Worm (Caenorhabditis elegans) whole organism, L1 larva: ENCODE results near the gene smg-3.

Source experiments
- C04F5.9 ChIP-seq: sonication (generic microtip); optimal IDR thresholded peaks from 2 replicates; lab custom pipeline; 2016; ENCODE audit warnings: missing genetic modification characterization, missing compliant biosample characterization
- C34B4.2 ChIP-seq: sonication (generic microtip); optimal IDR thresholded peaks from 2 replicates; lab custom pipeline; 2017; ENCODE audit warnings: mild to moderate bottlenecking, missing genetic modification characterization, missing compliant biosample characterization
- alr-1 ChIP-seq: fragments of 200-800 bp; sonication (Bioruptor generic); optimal IDR thresholded peaks from 2 replicates; lab custom pipeline; 2018; ENCODE audit warnings: borderline replicate concordance, mild to moderate bottlenecking, missing genetic modification characterization, missing compliant biosample characterization
- ama-1 ChIP-seq: fragments of 150-350 bp; optimal IDR thresholded peaks from 2 replicates; lab custom pipeline; 2014
- ceh-63 ChIP-seq: fragments of 200-800 bp; sonication (Bioruptor generic); optimal IDR thresholded peaks from 2 replicates; lab custom pipeline; 2018; ENCODE audit warnings: mild to moderate bottlenecking, missing genetic modification characterization, missing compliant biosample characterization
- ceh-8 ChIP-seq: fragments of 200-800 bp; sonication (Bioruptor generic); optimal IDR thresholded peaks from 2 replicates; lab custom pipeline; 2018; ENCODE audit warnings: mild to moderate bottlenecking, missing genetic modification characterization, moderate library complexity, missing compliant biosample characterization
- ceh-82 ChIP-seq, 3 experiments: fragments of 150-350 bp in 1 of 3; sonication (generic microtip) in 2 of 3; optimal IDR thresholded peaks; 2 replicates each; lab custom pipeline; 2014 to 2017; ENCODE audit warnings: missing biosample characterization in 3 of 3, missing genetic modification characterization in 3 of 3
- ceh-88 ChIP-seq: fragments of 200-800 bp; sonication (Bioruptor generic); IDR thresholded peaks from 2 replicates; pipeline ENCODE4 v1.3.6; 2022; ENCODE audit warnings: missing genetic modification characterization, missing compliant biosample characterization
- dpl-1 ChIP-seq, 3 experiments: fragments of 150-350 bp in 2 of 3; sonication (generic microtip) in 1 of 3; optimal IDR thresholded peaks; 2 replicates each; lab custom pipeline; 2014 to 2017; ENCODE audit warnings: missing biosample characterization in 3 of 3, missing genetic modification characterization in 3 of 3, missing genetic modification reagents in 3 of 3
- dsc-1 ChIP-seq: sonication (generic microtip); optimal IDR thresholded peaks from 2 replicates; lab custom pipeline; 2016; ENCODE audit warnings: mild to moderate bottlenecking, missing genetic modification characterization, missing compliant biosample characterization
- efl-1 ChIP-seq, 4 experiments: fragments of 150-350 bp; optimal IDR thresholded peaks in 3 of 4; peaks in 1 of 4; 1 replicate in 1 of 4; 2 replicates in 3 of 4; lab custom pipeline; 2014; ENCODE audit warnings: missing biosample characterization in 2 of 4, missing genetic modification characterization in 2 of 4, missing genetic modification reagents in 2 of 4
- efl-3 ChIP-seq: fragments of 200-800 bp; sonication (Bioruptor generic); optimal IDR thresholded peaks from 2 replicates; lab custom pipeline; 2018; ENCODE audit warnings: mild to moderate bottlenecking, missing genetic modification characterization, missing compliant biosample characterization
- egl-27 ChIP-seq, 2 experiments: fragments of 150-350 bp in 1 of 2; sonication (generic microtip); optimal IDR thresholded peaks; 3 replicates each; lab custom pipeline; 2017 to 2018; ENCODE audit warnings: missing biosample characterization in 2 of 2, missing genetic modification characterization in 2 of 2, missing genetic modification reagents in 2 of 2
- elt-3 ChIP-seq, 6 experiments: fragments of 150-350 bp in 1 of 6; sonication (generic microtip); optimal IDR thresholded peaks; 2 replicates each; lab custom pipeline; 2017 to 2018; ENCODE audit warnings: missing biosample characterization in 6 of 6, missing genetic modification characterization in 6 of 6, inconsistent platforms in 1 of 6
- ets-5 ChIP-seq: fragments of 200-800 bp; sonication (Bioruptor generic); IDR thresholded peaks from 2 replicates; pipeline ENCODE4 v1.3.6; 2022; ENCODE audit warnings: missing genetic modification characterization, missing compliant biosample characterization
- fkh-4 ChIP-seq: sonication (generic microtip); optimal IDR thresholded peaks from 2 replicates; lab custom pipeline; 2016; ENCODE audit warnings: missing compliant biosample characterization, missing genetic modification characterization, borderline replicate concordance
- hpl-2 ChIP-seq: fragments of 150-350 bp; optimal IDR thresholded peaks from 2 replicates; lab custom pipeline; 2014; ENCODE audit warnings: missing biosample characterization, missing genetic modification reagents, missing genetic modification characterization
- irx-1 ChIP-seq: sonication (generic microtip); optimal IDR thresholded peaks from 2 replicates; lab custom pipeline; 2016; ENCODE audit warnings: missing genetic modification characterization, missing compliant biosample characterization
- isw-1 ChIP-seq: fragments of 200-800 bp; sonication (Bioruptor generic); IDR thresholded peaks from 2 replicates; pipeline ENCODE4 v1.3.6; 2022; ENCODE audit warnings: missing genetic modification characterization, missing compliant biosample characterization
- jun-1 ChIP-seq: fragments of 150-350 bp; optimal IDR thresholded peaks from 2 replicates; lab custom pipeline; 2014; ENCODE audit warnings: missing biosample characterization, missing genetic modification reagents, missing genetic modification characterization
- lin-13 ChIP-seq: fragments of 150-350 bp; optimal IDR thresholded peaks from 2 replicates; lab custom pipeline; 2014; ENCODE audit warnings: missing biosample characterization, missing genetic modification reagents, missing genetic modification characterization
- lin-14 ChIP-seq: fragments of 200-800 bp; sonication (Bioruptor generic); optimal IDR thresholded peaks from 2 replicates; lab custom pipeline; 2018; ENCODE audit warnings: mild to moderate bottlenecking, missing genetic modification characterization, moderate library complexity, missing compliant biosample characterization
- lin-15B ChIP-seq: fragments of 150-350 bp; sonication (generic microtip); optimal IDR thresholded peaks from 3 replicates; lab custom pipeline; 2014; ENCODE audit warnings: missing biosample characterization, missing genetic modification characterization
- lsy-2 ChIP-seq, 2 experiments: fragments of 150-350 bp; optimal IDR thresholded peaks; 2 replicates each; lab custom pipeline; 2014; ENCODE audit warnings: missing biosample characterization in 2 of 2, missing genetic modification characterization in 2 of 2
- mdl-1 ChIP-seq, 2 experiments: fragments of 150-350 bp; optimal IDR thresholded peaks; 2 replicates each; lab custom pipeline; 2014 to 2017; ENCODE audit warnings: missing biosample characterization in 2 of 2, missing genetic modification characterization in 2 of 2, inconsistent platforms in 1 of 2
- nhr-11 ChIP-seq: fragments of 150-350 bp; optimal IDR thresholded peaks from 2 replicates; lab custom pipeline; 2014; ENCODE audit warnings: missing biosample characterization, missing genetic modification characterization
- nhr-19 ChIP-seq: fragments of 200-800 bp; sonication (Bioruptor generic); conservative IDR thresholded peaks from 2 replicates; pipeline ENCODE4 v1.3.6; 2022; ENCODE audit warnings: missing genetic modification characterization, missing compliant biosample characterization
- nhr-237 ChIP-seq: fragments of 150-350 bp; optimal IDR thresholded peaks from 2 replicates; lab custom pipeline; 2014; ENCODE audit warnings: missing biosample characterization, missing genetic modification characterization
- nhr-76 ChIP-seq: sonication (generic microtip); optimal IDR thresholded peaks from 2 replicates; lab custom pipeline; 2017; ENCODE audit warnings: missing biosample characterization, missing genetic modification characterization
- nhr-77 ChIP-seq: fragments of 150-350 bp; optimal IDR thresholded peaks from 2 replicates; lab custom pipeline; 2014; ENCODE audit warnings: missing biosample characterization, missing genetic modification characterization
- nhr-84 ChIP-seq: sonication (generic microtip); optimal IDR thresholded peaks from 2 replicates; lab custom pipeline; 2017; ENCODE audit warnings: missing biosample characterization, missing genetic modification characterization
- pag-3 ChIP-seq: sonication (generic microtip); optimal IDR thresholded peaks from 2 replicates; lab custom pipeline; 2017; ENCODE audit warnings: missing genetic modification characterization, mild to moderate bottlenecking, missing compliant biosample characterization, antibody characterized with exemption, borderline replicate concordance; ENCODE audit not compliant: insufficient read depth
- pax-3 ChIP-seq: fragments of 200-800 bp; sonication (Bioruptor generic); optimal IDR thresholded peaks from 2 replicates; lab custom pipeline; 2018; ENCODE audit warnings: mild to moderate bottlenecking, missing genetic modification characterization, moderate library complexity, missing compliant biosample characterization
- pqm-1 ChIP-seq: sonication (generic microtip); optimal IDR thresholded peaks from 3 replicates; lab custom pipeline; 2017; ENCODE audit warnings: missing biosample characterization, missing genetic modification characterization
- skn-1 ChIP-seq: fragments of 150-350 bp; optimal IDR thresholded peaks from 2 replicates; lab custom pipeline; 2014; ENCODE audit warnings: missing biosample characterization, missing genetic modification characterization
- snpc-4 ChIP-seq: fragments of 150-350 bp; optimal IDR thresholded peaks from 2 replicates; lab custom pipeline; 2014; ENCODE audit warnings: missing biosample characterization, missing genetic modification characterization
- snu-23 ChIP-seq: sonication (generic microtip); optimal IDR thresholded peaks from 2 replicates; lab custom pipeline; 2016; ENCODE audit warnings: missing genetic modification characterization, missing compliant biosample characterization
- sox-4 ChIP-seq: sonication (generic microtip); optimal IDR thresholded peaks from 2 replicates; lab custom pipeline; 2016; ENCODE audit warnings: missing genetic modification characterization, missing compliant biosample characterization
- sptf-1 ChIP-seq: fragments of 150-350 bp; optimal IDR thresholded peaks from 2 replicates; lab custom pipeline; 2014; ENCODE audit warnings: missing biosample characterization, missing genetic modification characterization
- tlp-1 ChIP-seq: fragments of 150-350 bp; optimal IDR thresholded peaks from 2 replicates; lab custom pipeline; 2014; ENCODE audit warnings: missing biosample characterization, missing genetic modification characterization
- unc-98 ChIP-seq: fragments of 200-800 bp; sonication (Bioruptor generic); IDR thresholded peaks from 2 replicates; pipeline ENCODE4 v1.3.6; 2022; ENCODE audit warnings: missing genetic modification characterization, missing compliant biosample characterization
- vab-15 ChIP-seq: sonication (generic microtip); optimal IDR thresholded peaks from 2 replicates; lab custom pipeline; 2017; ENCODE audit warnings: missing genotype, mild to moderate bottlenecking, missing genetic modification characterization, missing compliant biosample characterization
- xbp-1 ChIP-seq: sonication (generic microtip); optimal IDR thresholded peaks from 2 replicates; lab custom pipeline; 2016; ENCODE audit warnings: missing genetic modification characterization, missing compliant biosample characterization
- zip-4 ChIP-seq: fragments of 200-800 bp; sonication (Bioruptor generic); optimal IDR thresholded peaks from 2 replicates; lab custom pipeline; 2018; ENCODE audit warnings: mild to moderate bottlenecking, missing genetic modification characterization, moderate library complexity, missing compliant biosample characterization

The smg-3 gene

DNA sequence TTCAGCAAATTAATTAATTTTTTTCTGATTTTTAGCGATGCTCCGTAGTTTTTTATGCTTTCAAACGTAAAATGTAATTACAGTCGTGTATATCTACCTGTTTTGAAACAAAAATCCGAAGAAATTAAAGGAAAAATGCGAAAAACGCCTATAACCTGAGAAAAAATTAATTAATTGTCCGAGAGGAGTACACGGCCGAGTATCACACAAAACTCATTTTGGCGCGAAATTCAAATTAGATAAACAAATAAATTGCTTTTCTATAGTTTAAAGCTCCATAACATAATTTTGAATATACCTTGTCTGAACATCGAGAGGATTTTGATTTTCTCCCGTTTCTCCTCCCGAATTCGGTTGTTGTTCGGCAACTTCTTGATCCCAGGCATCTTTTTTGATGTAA is 3.4 kb downstream of the smg-3 start (continued):
- TF ChIP-seq isw-1 (GFP tag; lab: Robert Waterston, UW) (no peak), nhr-76 (tag; lab: Kevin White, UChicago) (no peak), efl-1 (optimal IDR thresholded peaks at IDR 0.05; lab: Kevin White, UChicago) (peak; percentile 90 to 92), efl-1 (GFP tag; optimal IDR thresholded peaks at IDR 0.05 in 1 of 2; lab: Kevin White, UChicago) (peak; percentile 89 to 99), ceh-82 (tag; optimal IDR thresholded peaks at IDR 0.05; lab: Kevin White, UChicago) (no peak), lsy-2 (tag; optimal IDR thresholded peaks at IDR 0.05; lab: Kevin White, UChicago) (peak in 1 of 2 experiments; percentile 52), efl-3 (GFP tag; lab: Kevin White, UChicago) (no peak), pag-3 (tag; lab: Kevin White, UChicago) (no peak), C34B4.2 (no peak), nhr-77 (tag; lab: Kevin White, UChicago) (no peak), sox-4 (tag; lab: Kevin White, UChicago) (peak; percentile 5), ceh-8 (GFP tag; lab: Kevin White, UChicago) (no peak), jun-1 (tag; lab: Kevin White, UChicago) (no peak), hpl-2 (GFP tag; lab: Kevin White, UChicago) (no peak), nhr-19 (GFP tag; lab: Robert Waterston, UW) (peak; percentile 29; the same call in 1 of the 2 replicates), nhr-237 (no peak), nhr-11 (tag; lab: Kevin White, UChicago) (no peak), fkh-4 (tag; lab: Kevin White, UChicago) (peak; percentile 7), dpl-1 (GFP tag; optimal IDR thresholded peaks at IDR 0.05; lab: Kevin White, UChicago) (peak; percentile 78 to 87 (median 85)), pax-3 (no peak), pqm-1 (tag; lab: Kevin White, UChicago) (no peak), mdl-1 (tag; optimal IDR thresholded peaks at IDR 0.05; lab: Kevin White, UChicago) (no peak), lin-14 (GFP tag; lab: Kevin White, UChicago) (no peak), unc-98 (GFP tag; lab: Robert Waterston, UW) (no peak), lin-13 (GFP tag; lab: Kevin White, UChicago) (no peak), zip-4 (no peak), dsc-1 (tag; lab: Kevin White, UChicago) (peak; percentile 36), ama-1 (lab: Kevin White, UChicago) (no peak), xbp-1 (tag; lab: Kevin White, UChicago) (peak; percentile 2), tlp-1 (tag; lab: Kevin White, UChicago) (no peak), ceh-88 (GFP tag; lab: Robert Waterston, UW) (no peak), skn-1 (tag; lab: Kevin White, UChicago) (no peak), C04F5.9 (no peak), vab-15 (tag; lab: Kevin White, UChicago) (no peak), sptf-1 (tag; lab: Kevin White, UChicago) (no peak), egl-27 (tag; optimal IDR thresholded peaks at IDR 0.05; lab: Kevin White, UChicago) (no peak), ceh-63 (GFP tag; lab: Kevin White, UChicago) (no peak), snu-23 (GFP tag; lab: Kevin White, UChicago) (peak; percentile 37), snpc-4 (tag; lab: Kevin White, UChicago) (no peak), alr-1 (tag; lab: Kevin White, UChicago) (no peak), nhr-84 (tag; lab: Kevin White, UChicago) (no peak), lin-15B (no peak), ets-5 (GFP tag; lab: Robert Waterston, UW) (no peak), elt-3 (tag; optimal IDR thresholded peaks at IDR 0.05; lab: Kevin White, UChicago) (no peak), irx-1 (tag; lab: Kevin White, UChicago) (peak; percentile 59)
